Worm (Caenorhabditis elegans): Measurements from ENCODE around the gene B0513.90.

DNA sequence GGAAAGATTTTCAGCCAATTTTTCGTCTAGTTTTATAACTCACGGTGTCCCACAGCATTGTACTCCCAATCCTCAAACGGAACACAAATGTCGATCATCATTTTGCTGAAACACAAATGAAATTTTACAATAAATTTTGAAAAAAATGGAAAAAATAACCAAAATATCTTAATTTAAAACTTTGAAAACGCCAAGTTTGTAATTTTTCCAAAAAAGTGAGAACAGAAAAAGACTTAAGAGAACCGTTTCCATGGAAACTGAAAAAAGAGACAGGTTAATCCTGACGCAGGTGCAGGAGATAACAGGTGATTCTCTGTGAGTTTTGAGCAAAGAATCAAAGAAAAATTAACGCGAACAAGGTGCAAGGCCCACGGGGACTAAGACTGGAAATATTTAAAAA lies 46.0 kb upstream of the B0513.90 start, which contains the start of gene Y45F10D.15:
- no peak for TF ChIP-seq snpc-4 (tag; optimal IDR thresholded peaks at IDR 0.05)
- no peak for TF ChIP-seq lin-15B (tag; optimal IDR thresholded peaks at IDR 0.05)
- TF ChIP-seq pha-4 (tag; optimal IDR thresholded peaks at IDR 0.05), result no peak
- TF ChIP-seq R02D3.7 (tag; optimal IDR thresholded peaks at IDR 0.05), result no peak
- no peak for TF ChIP-seq ZK546.5 (tag; optimal IDR thresholded peaks at IDR 0.05)
- TF ChIP-seq unc-62 (GFP tag; optimal IDR thresholded peaks at IDR 0.05), result no peak
- no peak for TF ChIP-seq nhr-77 (tag; optimal IDR thresholded peaks at IDR 0.05)
- TF ChIP-seq elt-1 (tag; optimal IDR thresholded peaks at IDR 0.05), result no peak
- no peak for TF ChIP-seq nhr-76 (tag; optimal IDR thresholded peaks at IDR 0.05)
- no peak for TF ChIP-seq egl-27 (tag; optimal IDR thresholded peaks at IDR 0.05)
- TF ChIP-seq fos-1 (tag; optimal IDR thresholded peaks at IDR 0.05), result no peak
- TF ChIP-seq fkh-10 (GFP tag; optimal IDR thresholded peaks at IDR 0.05), result no peak
